Worm (Caenorhabditis elegans) whole organism, L4 larva: ENCODE data around the gene Y39G8B.10.

Experiments used
- Y5F2A.4 ChIP-seq: fragments of 200-800 bp; sonication (Bioruptor generic); optimal IDR thresholded peaks from 2 replicates; lab custom pipeline; 2018; ENCODE audit warnings: mild to moderate bottlenecking, missing genetic modification characterization, missing compliant biosample characterization
- zip-2 ChIP-seq: fragments of 150-350 bp; optimal IDR thresholded peaks from 2 replicates; lab custom pipeline; 2014; ENCODE audit warnings: missing biosample characterization, missing genetic modification characterization

DNA sequence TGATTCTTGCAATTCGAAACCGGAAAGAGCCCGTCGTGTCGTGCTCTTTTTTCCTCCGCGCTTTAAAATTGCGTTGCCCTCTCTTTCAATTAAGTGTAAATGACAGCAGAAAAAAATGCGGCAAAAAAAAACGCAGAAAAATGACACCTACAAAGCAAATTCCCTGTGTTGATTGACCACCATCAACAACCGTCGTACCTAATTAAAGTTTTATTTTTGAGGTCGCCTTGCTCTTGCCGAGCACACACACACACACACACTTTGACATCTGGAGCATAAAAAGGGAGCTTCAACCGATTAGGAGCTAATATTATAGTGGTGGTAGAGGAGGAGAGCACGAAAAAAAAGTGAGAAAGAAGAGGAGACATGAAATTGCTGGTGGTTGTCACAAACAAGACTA lies 47.0 kb downstream of the Y39G8B.10 start:
- no peak for TF ChIP-seq Y5F2A.4 (GFP tag; lab: Kevin White, UChicago)
- TF ChIP-seq zip-2 (tag; lab: Kevin White, UChicago) = no peak
